Worm (Caenorhabditis elegans): ENCODE measurements around the gene Y110A2AR.1.

The Y110A2AR.1 gene

DNA sequence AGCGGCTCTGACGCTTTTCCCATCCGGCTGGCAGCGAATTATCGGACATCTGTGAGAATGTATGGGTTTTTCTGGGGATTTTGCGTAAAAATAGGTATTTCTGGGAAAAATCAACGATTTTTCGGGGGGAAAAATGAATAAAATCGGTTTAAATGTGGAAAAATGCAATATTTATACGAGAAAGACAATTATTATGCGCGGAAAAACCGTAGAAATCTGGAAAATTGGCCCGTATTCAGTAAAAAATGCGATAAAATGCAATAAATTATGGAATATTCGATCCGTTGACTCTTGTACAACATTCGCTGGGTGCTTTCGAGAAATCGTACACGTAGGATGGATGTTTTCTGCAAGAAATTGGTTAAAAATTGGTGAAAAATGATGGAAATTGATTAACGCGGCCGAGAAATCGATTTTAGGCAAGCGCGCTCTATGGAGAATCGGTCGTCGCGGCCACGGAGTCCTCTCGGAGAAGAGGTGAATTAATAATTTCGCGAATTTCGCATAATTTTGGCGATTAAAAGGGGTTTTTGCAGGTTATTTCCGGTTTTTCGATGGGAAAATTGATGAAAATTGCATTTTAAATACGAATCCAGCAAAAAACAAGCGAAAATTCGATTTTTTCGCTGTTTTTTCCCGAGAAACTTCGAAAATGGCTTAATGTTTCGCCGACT is 30.4 kb upstream of the Y110A2AR.1 start, which contains the start of gene pinn-1 (continued):
- no peak for TF ChIP-seq ceh-30 (tag; optimal IDR thresholded peaks at IDR 0.05)
- TF ChIP-seq ceh-2 (tag; optimal IDR thresholded peaks at IDR 0.05): peak; percentile 96
- TF ChIP-seq unc-86 (tag; optimal IDR thresholded peaks at IDR 0.05): peak; percentile 13
- TF ChIP-seq nhr-232 (tag; optimal IDR thresholded peaks at IDR 0.05): no peak
- peak; percentile 92 for TF ChIP-seq lim-6 (tag; optimal IDR thresholded peaks at IDR 0.05)
- peak; percentile 99 for TF ChIP-seq C08G9.2 (tag; optimal IDR thresholded peaks at IDR 0.05)
- peak; percentile 84 for TF ChIP-seq ceh-14 (tag; optimal IDR thresholded peaks at IDR 0.05)
- no peak for TF ChIP-seq ceh-22 (tag; optimal IDR thresholded peaks at IDR 0.05)
- peak; percentile 8 for TF ChIP-seq che-1 (tag; optimal IDR thresholded peaks at IDR 0.05)
- peak; percentile 56 for TF ChIP-seq F13H6.1 (tag; optimal IDR thresholded peaks at IDR 0.05)
- TF ChIP-seq fax-1 (tag; optimal IDR thresholded peaks at IDR 0.05): peak; percentile 44
- TF ChIP-seq rnt-1 (tag; optimal IDR thresholded peaks at IDR 0.05): peak; percentile 92
- TF ChIP-seq K02D7.2 (tag; optimal IDR thresholded peaks at IDR 0.05): no peak
- no peak for TF ChIP-seq ceh-19 (GFP tag; optimal IDR thresholded peaks at IDR 0.05)
- peak; percentile 70 for TF ChIP-seq unc-42 (tag; optimal IDR thresholded peaks at IDR 0.05)
- peak; percentile 72 for TF ChIP-seq ref-2 (tag; optimal IDR thresholded peaks at IDR 0.05)
- peak; percentile 48 for TF ChIP-seq dmd-4 (tag; optimal IDR thresholded peaks at IDR 0.05; ENCODE audit: borderline replicate concordance)

DNA sequence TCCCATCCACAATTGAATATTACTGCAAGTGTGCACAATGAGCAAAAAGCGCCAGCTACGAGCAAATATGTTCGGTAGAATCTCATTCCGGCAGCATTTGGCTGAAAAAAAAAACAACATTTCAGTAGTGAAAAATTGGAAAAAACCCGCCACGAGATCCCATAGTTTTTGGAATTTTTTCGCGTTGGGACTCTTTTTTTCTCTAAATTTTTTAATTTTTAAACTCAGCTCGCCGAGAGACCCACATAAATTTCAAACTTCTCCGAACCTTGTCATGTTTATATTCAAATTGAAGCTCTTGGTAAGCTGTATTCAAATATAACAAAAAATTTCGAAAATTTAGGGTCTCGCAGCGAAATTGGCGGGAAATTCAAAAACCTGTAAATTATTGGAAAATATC is 25.2 kb upstream of the Y110A2AR.1 start, which contains the start of gene sqv-2:
sqv-2 (minus strand) TSS at position 101 of the 400 bp plus-strand sequence.
- TF ChIP-seq nfya-1 (tag; optimal IDR thresholded peaks at IDR 0.05) (no peak), ceh-18 (tag; optimal IDR thresholded peaks at IDR 0.05) (no peak), madf-2 (tag; optimal IDR thresholded peaks at IDR 0.05) (no peak), ceh-48 (tag; optimal IDR thresholded peaks at IDR 0.05) (no peak), npax-4 (tag; optimal IDR thresholded peaks at IDR 0.05) (no peak), pax-1 (tag; optimal IDR thresholded peaks at IDR 0.05) (no peak), nhr-232 (tag; optimal IDR thresholded peaks at IDR 0.05) (no peak), unc-55 (GFP tag; optimal IDR thresholded peaks at IDR 0.05) (no peak), unc-3 (GFP tag; conservative IDR thresholded peaks at IDR 0.05) (no peak), unc-3 (tag; optimal IDR thresholded peaks at IDR 0.05) (no peak), elt-4 (tag; optimal IDR thresholded peaks at IDR 0.05) (no peak), nhr-11 (tag; optimal IDR thresholded peaks at IDR 0.05) (no peak), elt-2 (tag; optimal IDR thresholded peaks at IDR 0.05) (no peak), ref-2 (tag; optimal IDR thresholded peaks at IDR 0.05) (no peak), mec-3 (tag; optimal IDR thresholded peaks at IDR 0.05; ENCODE audit: borderline replicate concordance) (no peak), ets-4 (tag; optimal IDR thresholded peaks at IDR 0.05) (no peak), pros-1 (tag; optimal IDR thresholded peaks at IDR 0.05) (no peak), zip-5 (tag; optimal IDR thresholded peaks at IDR 0.05) (no peak), pag-3 (tag; optimal IDR thresholded peaks at IDR 0.05; ENCODE audit: borderline replicate concordance) (no peak), tbx-2 (tag; optimal IDR thresholded peaks at IDR 0.05) (no peak), ahr-1 (tag; optimal IDR thresholded peaks at IDR 0.05) (no peak)

DNA sequence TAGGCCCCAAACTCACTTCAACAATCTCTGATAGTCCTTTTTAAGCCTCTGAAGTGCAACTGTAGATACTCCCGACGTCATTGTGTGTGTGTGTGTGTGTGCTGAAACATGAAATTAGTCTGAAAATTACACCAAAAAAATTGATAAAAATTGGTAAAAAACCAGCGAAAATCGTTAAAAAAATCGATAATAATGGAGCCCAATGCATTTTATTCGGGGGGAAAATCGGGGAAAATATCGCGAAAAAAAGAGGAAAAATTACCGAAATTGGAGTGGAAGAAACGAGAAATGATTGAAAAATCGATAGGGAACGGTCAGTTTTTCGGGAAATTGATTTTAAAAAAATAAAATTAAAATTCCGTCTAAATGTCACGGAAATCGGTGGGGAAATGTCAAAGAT is 19.3 kb upstream of the Y110A2AR.1 start, which contains the start of gene ubc-26:
ubc-26 (minus strand) TSS at position 101 of the 400 bp plus-strand sequence.
- TF ChIP-seq pros-1 (tag; optimal IDR thresholded peaks at IDR 0.05) (no peak), pha-4 (tag; optimal IDR thresholded peaks at IDR 0.05) (no peak), sdc-2 (tag; optimal IDR thresholded peaks at IDR 0.05) (no peak), T23F11.4 (GFP tag; optimal IDR thresholded peaks at IDR 0.05) (no peak), C38D4.7 (GFP tag; optimal IDR thresholded peaks at IDR 0.05) (no peak), ama-1 (optimal IDR thresholded peaks at IDR 0.05) (no peak)
